Fruit fly (Drosophila melanogaster) whole organism, embryonic: ENCODE measurements around the gene CG10431.

Experiments used
- CG11504 ChIP-seq: fragments of 200-800 bp; sonication (Bioruptor generic); optimal IDR thresholded peaks from 3 replicates; lab custom pipeline; 2019; ENCODE audit warnings: missing biosample characterization, mild to moderate bottlenecking, missing genetic modification characterization, moderate library complexity
- CG12155 ChIP-seq: fragments of 200-800 bp; sonication (Bioruptor generic); optimal IDR thresholded peaks from 3 replicates; lab custom pipeline; 2016; ENCODE audit warnings: missing biosample characterization, missing genetic modification characterization
- CG13287 ChIP-seq: fragments of 200-800 bp; sonication (Bioruptor generic); IDR thresholded peaks from 2 replicates; pipeline ENCODE4 v1.3.6; 2022; ENCODE audit warnings: missing biosample characterization, missing genetic modification characterization; ENCODE audit not compliant: partially characterized antibody
- CG14441 ChIP-seq: fragments of 200-800 bp; sonication (Bioruptor generic); IDR thresholded peaks from 2 replicates; pipeline ENCODE4 v1.3.6; 2022; ENCODE audit warnings: missing biosample characterization, missing genetic modification characterization
- CG16779 ChIP-seq: fragments of 200-800 bp; sonication (Bioruptor generic); IDR thresholded peaks from 2 replicates; pipeline ENCODE4 v1.3.6; 2022; ENCODE audit warnings: missing biosample characterization, missing genetic modification characterization
- CG17328 ChIP-seq: fragments of 200-800 bp; sonication (Bioruptor generic); IDR thresholded peaks from 2 replicates; pipeline ENCODE4 v1.3.6; 2022; ENCODE audit warnings: missing biosample characterization, missing genetic modification characterization
- CG17829 ChIP-seq: fragments of 200-800 bp; optimal IDR thresholded peaks from 2 replicates; lab custom pipeline; 2019; ENCODE audit warnings: missing biosample characterization, mild to moderate bottlenecking, missing genetic modification characterization, moderate library complexity
- CG18599 ChIP-seq: fragments of 200-800 bp; sonication (Bioruptor generic); optimal IDR thresholded peaks from 3 replicates; lab custom pipeline; 2017; ENCODE audit warnings: missing biosample characterization, missing genetic modification characterization, mild to moderate bottlenecking, moderate library complexity, missing genetic modification reagents
- CG18764 ChIP-seq: fragments of 200-800 bp; sonication (Bioruptor generic); optimal IDR thresholded peaks from 3 replicates; lab custom pipeline; 2016; ENCODE audit warnings: missing biosample characterization, missing genetic modification characterization
- CG2202 ChIP-seq: fragments of 200-800 bp; sonication (Bioruptor generic); optimal IDR thresholded peaks from 2 replicates; lab custom pipeline; 2018; ENCODE audit warnings: missing biosample characterization, mild to moderate bottlenecking, missing genetic modification characterization
- CG30431 ChIP-seq: fragments of 200-800 bp; sonication (Bioruptor generic); optimal IDR thresholded peaks from 2 replicates; lab custom pipeline; 2017; ENCODE audit warnings: missing biosample characterization, missing genetic modification characterization
- CG3065 ChIP-seq: fragments of 200-800 bp; sonication (Bioruptor generic); optimal IDR thresholded peaks from 2 replicates; lab custom pipeline; 2016; ENCODE audit warnings: missing biosample characterization, missing genetic modification characterization
- CG4424 ChIP-seq: fragments of 200-800 bp; sonication (Bioruptor generic); optimal IDR thresholded peaks from 3 replicates; lab custom pipeline; 2016; ENCODE audit warnings: missing biosample characterization, missing genetic modification characterization
- CG4617 ChIP-seq: fragments of 200-800 bp; sonication (Bioruptor generic); optimal IDR thresholded peaks from 3 replicates; lab custom pipeline; 2016; ENCODE audit warnings: missing biosample characterization, missing genetic modification characterization, borderline replicate concordance
- CG4854 ChIP-seq: fragments of 200-800 bp; sonication (Bioruptor generic); optimal IDR thresholded peaks from 2 replicates; lab custom pipeline; 2016; ENCODE audit warnings: missing biosample characterization, missing genetic modification characterization, inconsistent platforms
- CG6765 ChIP-seq: fragments of 200-800 bp; sonication (Bioruptor generic); optimal IDR thresholded peaks from 3 replicates; lab custom pipeline; 2017; ENCODE audit warnings: missing biosample characterization, mild to moderate bottlenecking, missing genetic modification characterization
- CG9609 ChIP-seq: fragments of 200-800 bp; sonication (Bioruptor generic); optimal IDR thresholded peaks from 3 replicates; lab custom pipeline; 2016; ENCODE audit warnings: missing biosample characterization, missing genetic modification characterization
- CG9932 ChIP-seq: fragments of 200-800 bp; sonication (Bioruptor generic); IDR thresholded peaks from 2 replicates; pipeline ENCODE4 v1.3.6; 2022; ENCODE audit warnings: missing biosample characterization, missing genetic modification characterization
- Chrac-16 ChIP-seq: fragments of 200-800 bp; sonication (Bioruptor generic); optimal IDR thresholded peaks from 3 replicates; lab custom pipeline; 2016; ENCODE audit warnings: missing biosample characterization, missing genetic modification characterization
- HLH3B ChIP-seq: fragments of 200-800 bp; sonication (Bioruptor generic); IDR thresholded peaks from 2 replicates; pipeline ENCODE4 v1.3.6; 2022; ENCODE audit warnings: missing biosample characterization, missing genetic modification characterization
- HLHmδ ChIP-seq: fragments of 200-800 bp; sonication (Bioruptor generic); optimal IDR thresholded peaks from 2 replicates; lab custom pipeline; 2018; ENCODE audit warnings: missing biosample characterization, mild to moderate bottlenecking, missing genetic modification characterization, moderate library complexity
- Hey ChIP-seq: fragments of 200-800 bp; sonication (Bioruptor generic); optimal IDR thresholded peaks from 3 replicates; lab custom pipeline; 2018; ENCODE audit warnings: missing biosample characterization, mild to moderate bottlenecking, missing genetic modification characterization
- HmgZ ChIP-seq: fragments of 200-800 bp; sonication (Bioruptor generic); optimal IDR thresholded peaks from 2 replicates; lab custom pipeline; 2018; ENCODE audit warnings: missing biosample characterization, mild to moderate bottlenecking, missing genetic modification characterization
- Hr3 ChIP-seq: fragments of 200-800 bp; sonication (Bioruptor generic); optimal IDR thresholded peaks from 3 replicates; lab custom pipeline; 2016; ENCODE audit warnings: missing biosample characterization, missing genetic modification characterization
- Hsf ChIP-seq: fragments of 200-800 bp; sonication (Bioruptor generic); optimal IDR thresholded peaks from 3 replicates; lab custom pipeline; 2016; ENCODE audit warnings: missing biosample characterization, missing genetic modification characterization
- Lpt ChIP-seq: fragments of >200 bp; optimal IDR thresholded peaks from 2 replicates; lab custom pipeline; 2018; ENCODE audit warnings: missing biosample characterization, missing genetic modification characterization
- Mes4 ChIP-seq: fragments of 200-800 bp; sonication (Bioruptor generic); optimal IDR thresholded peaks from 2 replicates; lab custom pipeline; 2016; ENCODE audit warnings: missing biosample characterization, missing genetic modification characterization
- Nf-YC ChIP-seq: fragments of 200-800 bp; optimal IDR thresholded peaks from 3 replicates; lab custom pipeline; 2019; ENCODE audit warnings: missing biosample characterization, mild to moderate bottlenecking, missing genetic modification characterization, moderate library complexity
- Poxn ChIP-seq: fragments of 200-800 bp; sonication (Bioruptor generic); IDR thresholded peaks from 2 replicates; pipeline ENCODE4 v1.3.6; 2022; ENCODE audit warnings: missing biosample characterization, missing genetic modification characterization
- Six4 ChIP-seq: fragments of 200-800 bp; sonication (Bioruptor generic); optimal IDR thresholded peaks from 2 replicates; lab custom pipeline; 2016; ENCODE audit warnings: missing biosample characterization, missing genetic modification characterization
- Sox102F ChIP-seq: fragments of 200-800 bp; sonication (Bioruptor generic); optimal IDR thresholded peaks from 2 replicates; lab custom pipeline; 2018; ENCODE audit warnings: missing biosample characterization, mild to moderate bottlenecking, missing genetic modification characterization, moderate library complexity
- Spps ChIP-seq: fragments of 200-800 bp; sonication (Bioruptor generic); optimal IDR thresholded peaks from 2 replicates; lab custom pipeline; 2018; ENCODE audit warnings: missing biosample characterization, mild to moderate bottlenecking, missing genetic modification characterization
- btn ChIP-seq: fragments of 200-800 bp; sonication (Bioruptor generic); optimal IDR thresholded peaks from 2 replicates; lab custom pipeline; 2016; ENCODE audit warnings: missing biosample characterization, missing genetic modification characterization
- chif ChIP-seq, 2 experiments: fragments of 200-800 bp; sonication (Bioruptor generic); optimal IDR thresholded peaks; 3 replicates each; lab custom pipeline; 2016; ENCODE audit warnings: missing biosample characterization in 2 of 2, missing genetic modification characterization in 2 of 2
- danr ChIP-seq: fragments of 200-800 bp; sonication (Bioruptor generic); IDR thresholded peaks from 2 replicates; pipeline ENCODE4 v1.3.6; 2022; ENCODE audit warnings: missing biosample characterization, missing genetic modification characterization
- ems ChIP-seq: fragments of 200-800 bp; sonication (Bioruptor generic); optimal IDR thresholded peaks from 3 replicates; lab custom pipeline; 2016; ENCODE audit warnings: missing biosample characterization, missing genetic modification characterization
- fd3F ChIP-seq: fragments of 200-800 bp; sonication (Bioruptor generic); optimal IDR thresholded peaks from 2 replicates; lab custom pipeline; 2018; ENCODE audit warnings: missing biosample characterization, mild to moderate bottlenecking, missing genetic modification characterization, moderate library complexity
- fd96Cb ChIP-seq: fragments of 200-800 bp; sonication (Bioruptor generic); optimal IDR thresholded peaks from 2 replicates; lab custom pipeline; 2018; ENCODE audit warnings: missing biosample characterization, mild to moderate bottlenecking, missing genetic modification characterization, moderate library complexity
- ftz-f1 ChIP-seq: fragments of 200-800 bp; sonication (Bioruptor generic); optimal IDR thresholded peaks from 2 replicates; lab custom pipeline; 2016; ENCODE audit warnings: missing biosample characterization, missing genetic modification characterization
- nerfin-1 ChIP-seq: fragments of 200-800 bp; sonication (Bioruptor generic); optimal IDR thresholded peaks from 3 replicates; lab custom pipeline; 2019; ENCODE audit warnings: missing biosample characterization, mild to moderate bottlenecking, missing genetic modification characterization, moderate library complexity
- nmo ChIP-seq: fragments of 200-800 bp; sonication (Bioruptor generic); optimal IDR thresholded peaks from 2 replicates; lab custom pipeline; 2018; ENCODE audit warnings: missing biosample characterization, mild to moderate bottlenecking, missing genetic modification characterization, moderate library complexity
- org-1 ChIP-seq: fragments of 200-800 bp; sonication (Bioruptor generic); optimal IDR thresholded peaks from 2 replicates; lab custom pipeline; 2017; ENCODE audit warnings: missing biosample characterization, missing genetic modification characterization
- pan ChIP-seq, 4 experiments: fragments of >200 bp in 3 of 4; fragments of 200-800 bp in 1 of 4; sonication (Bioruptor generic) in 1 of 4; optimal IDR thresholded peaks in 3 of 4; IDR thresholded peaks in 1 of 4; 2 replicates each; pipeline versions ENCODE4 v1.3.6 to Lab custom; 2017 to 2022; ENCODE audit warnings: missing biosample characterization in 2 of 4, missing genetic modification characterization in 2 of 4, mixed read lengths in 1 of 4
- pho ChIP-seq: fragments of 200-800 bp; sonication (Bioruptor generic); optimal IDR thresholded peaks from 2 replicates; lab custom pipeline; 2016; ENCODE audit warnings: missing biosample characterization, missing genetic modification characterization
- psq ChIP-seq: fragments of 200-800 bp; sonication (Bioruptor generic); optimal IDR thresholded peaks from 2 replicates; lab custom pipeline; 2017; ENCODE audit warnings: missing biosample characterization, missing genetic modification characterization
- repo ChIP-seq: fragments of 200-800 bp; sonication (Bioruptor generic); optimal IDR thresholded peaks from 2 replicates; lab custom pipeline; 2016; ENCODE audit warnings: missing biosample characterization, missing genetic modification characterization
- tgo ChIP-seq: fragments of 200-800 bp; sonication (Bioruptor generic); IDR thresholded peaks from 3 replicates; pipeline ENCODE4 v1.3.6; 2022; ENCODE audit warnings: missing biosample characterization, missing genetic modification characterization
- tup ChIP-seq: fragments of 200-800 bp; sonication (Bioruptor generic); optimal IDR thresholded peaks from 2 replicates; lab custom pipeline; 2016; ENCODE audit warnings: missing biosample characterization, mild to moderate bottlenecking, missing genetic modification characterization, moderate library complexity
- unpg ChIP-seq: fragments of 200-800 bp; sonication (Bioruptor generic); optimal IDR thresholded peaks from 3 replicates; lab custom pipeline; 2018; ENCODE audit warnings: missing biosample characterization, mild to moderate bottlenecking, missing genetic modification characterization, moderate library complexity
- vfl ChIP-seq: fragments of 200-800 bp; sonication (Bioruptor generic); optimal IDR thresholded peaks from 2 replicates; lab custom pipeline; 2016; ENCODE audit warnings: missing biosample characterization, missing genetic modification characterization

The CG10431 gene

DNA sequence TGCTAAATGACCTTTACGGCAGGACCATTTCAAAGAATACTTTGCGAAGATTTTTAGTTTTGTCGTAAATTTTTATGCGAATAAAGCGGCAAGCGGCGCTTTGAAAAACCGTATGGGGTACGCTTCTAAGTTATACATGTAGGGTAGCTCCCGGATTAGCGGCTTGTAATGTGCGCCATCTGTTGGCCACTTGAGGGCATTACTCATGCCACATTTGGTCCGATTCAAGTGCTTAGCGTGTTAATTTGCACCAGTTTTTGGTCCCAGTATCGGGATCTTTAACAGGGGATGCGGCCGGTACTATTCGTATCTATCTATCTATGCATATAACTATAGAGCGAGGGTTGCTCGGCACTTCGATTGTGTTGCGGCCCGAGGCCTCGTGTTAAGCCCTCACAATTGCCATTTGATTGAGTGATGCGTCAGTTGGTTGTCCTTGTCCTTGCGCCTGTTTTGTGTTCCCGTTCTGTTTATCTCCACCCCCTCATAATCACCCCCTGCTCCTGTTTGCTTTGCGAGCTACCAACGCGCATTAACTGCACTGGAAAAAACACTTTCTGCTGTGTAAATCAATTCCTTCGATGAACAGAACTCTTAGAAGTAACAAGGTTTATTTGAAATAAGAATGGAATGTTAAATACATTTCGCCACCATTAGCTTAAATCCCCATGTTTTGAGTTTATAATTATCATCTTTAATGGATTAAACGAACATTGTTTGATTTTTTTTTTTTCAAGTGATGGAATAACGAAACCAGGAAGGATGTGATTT, 44.0 kb upstream of the CG10431 start (continued):
- TF ChIP-seq Mes4 (GFP tag; lab: Kevin White, UChicago) = peak; percentile 5
- no peak for TF ChIP-seq danr (GFP tag; lab: Robert Waterston, UW)
- TF ChIP-seq HmgZ = no peak
- TF ChIP-seq ems (GFP tag; lab: Kevin White, UChicago) = no peak
- no peak for TF ChIP-seq CG4854 (GFP tag; lab: Kevin White, UChicago)
- peak; percentile 49 for TF ChIP-seq nerfin-1 (tag; lab: Kevin White, UChicago)
- TF ChIP-seq fd96Cb (tag; lab: Kevin White, UChicago) = peak; percentile 58
- no peak for TF ChIP-seq CG9932 (GFP tag; lab: Robert Waterston, UW)
- TF ChIP-seq CG3065 = no peak
- no peak for TF ChIP-seq psq (GFP tag; lab: Kevin White, UChicago)
- TF ChIP-seq CG30431 (GFP tag; lab: Kevin White, UChicago) = no peak
- TF ChIP-seq CG17328 (GFP tag; lab: Robert Waterston, UW) = no peak
- TF ChIP-seq pan (optimal IDR thresholded peaks at IDR 0.05; lab: Kevin White, UChicago) = no peak
- TF ChIP-seq pan (GFP tag; optimal IDR thresholded peaks at IDR 0.05 in 1 of 2, IDR thresholded peaks at IDR 0.05 in 1 of 2) = no peak
- no peak for TF ChIP-seq CG18764 (GFP tag; lab: Kevin White, UChicago)
- TF ChIP-seq tgo (GFP tag; lab: Robert Waterston, UW) = no peak
- TF ChIP-seq chif (GFP tag; optimal IDR thresholded peaks at IDR 0.05; lab: Kevin White, UChicago) = peak in 1 of 2 experiments; percentile 58
- peak; percentile 48 for TF ChIP-seq CG17829 (tag; lab: Kevin White, UChicago)
- TF ChIP-seq HLHmδ (GFP tag; lab: Kevin White, UChicago) = no peak
- no peak for TF ChIP-seq vfl (GFP tag; lab: Kevin White, UChicago)
- TF ChIP-seq CG18599 (GFP tag; lab: Kevin White, UChicago) = peak; percentile 6
- TF ChIP-seq Lpt (GFP tag; lab: Kevin White, UChicago) = no peak
- TF ChIP-seq CG4617 (GFP tag; lab: Kevin White, UChicago) = no peak
- no peak for TF ChIP-seq fd3F (GFP tag; lab: Kevin White, UChicago)
- TF ChIP-seq CG11504 (tag; lab: Kevin White, UChicago) = peak; percentile 38
- no peak for TF ChIP-seq Hsf (GFP tag; lab: Kevin White, UChicago)
- TF ChIP-seq nmo (GFP tag; lab: Kevin White, UChicago) = peak; percentile 26
- TF ChIP-seq CG9609 (GFP tag; lab: Kevin White, UChicago) = peak; percentile 25
- peak; percentile 4 for TF ChIP-seq Six4 (GFP tag; lab: Kevin White, UChicago)
- no peak for TF ChIP-seq tup (GFP tag; lab: Kevin White, UChicago)
- no peak for TF ChIP-seq ftz-f1 (GFP tag; lab: Kevin White, UChicago)
- TF ChIP-seq Hey (tag; lab: Kevin White, UChicago) = no peak
- peak; percentile 8 for TF ChIP-seq Hr3
- no peak for TF ChIP-seq repo (GFP tag; lab: Kevin White, UChicago)
- TF ChIP-seq Nf-YC (tag; lab: Kevin White, UChicago) = no peak
- no peak for TF ChIP-seq CG12155 (GFP tag; lab: Kevin White, UChicago)
- peak; percentile 48 for TF ChIP-seq unpg
- TF ChIP-seq CG6765 (GFP tag; lab: Kevin White, UChicago) = no peak
- TF ChIP-seq btn (GFP tag; lab: Kevin White, UChicago) = no peak
- TF ChIP-seq CG14441 (GFP tag; lab: Robert Waterston, UW) = no peak
- no peak for TF ChIP-seq org-1 (GFP tag; lab: Kevin White, UChicago)
- peak; percentile 57 for TF ChIP-seq CG4424
- no peak for TF ChIP-seq Sox102F (GFP tag; lab: Kevin White, UChicago)
- TF ChIP-seq Spps (tag; lab: Kevin White, UChicago) = peak; percentile 47
- peak; percentile 43 for TF ChIP-seq CG2202 (tag; lab: Kevin White, UChicago)
- no peak for TF ChIP-seq pho (GFP tag; lab: Kevin White, UChicago)
- TF ChIP-seq Chrac-16 = peak; percentile 19
- no peak for TF ChIP-seq CG13287 (GFP tag; lab: Robert Waterston, UW)
- no peak for TF ChIP-seq Poxn (GFP tag; lab: Robert Waterston, UW)
- TF ChIP-seq HLH3B = no peak
- TF ChIP-seq CG16779 (GFP tag; lab: Robert Waterston, UW) = no peak
